Fruit fly (Drosophila melanogaster): ENCODE results near the gene Surf4.

The Surf4 gene

dm6 chr3R:15347822-15348221 is 1.8 kb upstream of the Surf4 start, which contains the start of the genes CG42726 and CG42727 (continued):
- TF ChIP-seq HmgZ (tag; optimal IDR thresholded peaks at IDR 0.05) (peak; percentile 23), onecut (GFP tag; IDR thresholded peaks at IDR 0.05) (no peak), lbe (GFP tag; optimal IDR thresholded peaks at IDR 0.05) (peak; percentile 20), CG2120 (GFP tag; optimal IDR thresholded peaks at IDR 0.05) (peak; percentile 62), gro (GFP tag; optimal IDR thresholded peaks at IDR 0.05) (peak; percentile 1), CG2889 (GFP tag; IDR thresholded peaks at IDR 0.05) (no peak), CG2678 (tag; optimal IDR thresholded peaks at IDR 0.05) (peak; percentile 43), cwo (GFP tag; optimal IDR thresholded peaks at IDR 0.05) (no peak), CG14965 (GFP tag; optimal IDR thresholded peaks at IDR 0.05; ENCODE audit: borderline replicate concordance) (no peak), CoRest (tag; optimal IDR thresholded peaks at IDR 0.05) (peak; percentile 22), h (optimal IDR thresholded peaks at IDR 0.05) (no peak), pzg (GFP tag; optimal IDR thresholded peaks at IDR 0.05) (peak; percentile 33), vvl (GFP tag; IDR thresholded peaks at IDR 0.05) (0 out of 2 replicates have a peak, but pooled peaks have one; percentile 34), Med (GFP tag) (peak; percentile 89), NfI (GFP tag; optimal IDR thresholded peaks at IDR 0.05) (peak; percentile 36), CG10147 (GFP tag; optimal IDR thresholded peaks at IDR 0.05) (peak; percentile 50), sens-2 (GFP tag; IDR thresholded peaks at IDR 0.05) (peak; percentile 35; the same call in 1 of the 2 replicates), CG4730 (GFP tag; IDR thresholded peaks at IDR 0.05) (0 out of 2 replicates have a peak, but pooled peaks have one; percentile 19), Ets65A (GFP tag) (no peak), CG15696 (tag; optimal IDR thresholded peaks at IDR 0.05) (peak; percentile 1), vnd (GFP tag; IDR thresholded peaks at IDR 0.05; ENCODE audit: partially characterized antibody) (no peak), CG11247 (GFP tag; IDR thresholded peaks at IDR 0.05) (no peak), abd-A (tag; optimal IDR thresholded peaks at IDR 0.05) (no peak), Bgb (GFP tag; IDR thresholded peaks at IDR 0.05; ENCODE audit: partially characterized antibody) (no peak), Opbp (GFP tag; IDR thresholded peaks at IDR 0.05; ENCODE audit: partially characterized antibody) (no peak), CG9932 (GFP tag; IDR thresholded peaks at IDR 0.05) (peak; percentile 53), CG3065 (GFP tag; optimal IDR thresholded peaks at IDR 0.05) (no peak), CG17829 (tag; optimal IDR thresholded peaks at IDR 0.05) (peak; percentile 42), crp (GFP tag; optimal IDR thresholded peaks at IDR 0.05) (peak in 1 of 2 experiments; percentile 62), fd64A (GFP tag; optimal IDR thresholded peaks at IDR 0.05) (no peak), lilli (GFP tag; optimal IDR thresholded peaks at IDR 0.05) (peak; percentile 51), CG7745 (tag; optimal IDR thresholded peaks at IDR 0.05) (no peak), CG12104 (GFP tag; optimal IDR thresholded peaks at IDR 0.05) (no peak), C15 (GFP tag; IDR thresholded peaks at IDR 0.05) (no peak), Hr3 (GFP tag; optimal IDR thresholded peaks at IDR 0.05) (no peak), trem (tag; optimal IDR thresholded peaks at IDR 0.05) (peak; percentile 24), CG7928 (GFP tag; optimal IDR thresholded peaks at IDR 0.05) (no peak), CG14710 (tag; optimal IDR thresholded peaks at IDR 0.05) (peak; percentile 26), Chrac-16 (GFP tag; optimal IDR thresholded peaks at IDR 0.05) (peak; percentile 25), CG10565 (GFP tag; optimal IDR thresholded peaks at IDR 0.05) (no peak), esg (GFP tag; conservative IDR thresholded peaks at IDR 0.05) (0 out of 2 replicates have a peak, but pooled peaks have one; percentile 19), dmrt11E (tag; optimal IDR thresholded peaks at IDR 0.05) (peak; percentile 9), BEAF-32 (GFP tag; optimal IDR thresholded peaks at IDR 0.05) (peak; percentile 14), CG7271 (tag; optimal IDR thresholded peaks at IDR 0.05) (no peak), tin (GFP tag; optimal IDR thresholded peaks at IDR 0.05) (peak; percentile 51), CG18262 (tag; optimal IDR thresholded peaks at IDR 0.05) (peak; percentile 14), CG15269 (tag; optimal IDR thresholded peaks at IDR 0.05) (peak; percentile 18), CG18599 (GFP tag; optimal IDR thresholded peaks at IDR 0.05) (peak; percentile 5), CG4424 (GFP tag; optimal IDR thresholded peaks at IDR 0.05) (peak; percentile 26), tgo (GFP tag; IDR thresholded peaks at IDR 0.05) (peak; percentile 14; the same call in 1 of the 3 replicates)
